Worm (Caenorhabditis elegans) whole organism, young adult: Measurements from ENCODE around the gene wbp-11.

Source experiments
- B0019.2 ChIP-seq: fragments of 200-800 bp; sonication (Bioruptor generic); conservative IDR thresholded peaks from 2 replicates; pipeline ENCODE4 v1.3.6; 2022; ENCODE audit warnings: missing genetic modification reagents, missing genetic modification characterization, missing compliant biosample characterization
- B0261.1 ChIP-seq: sonication (generic microtip); optimal IDR thresholded peaks from 2 replicates; lab custom pipeline; 2016; ENCODE audit warnings: mild to moderate bottlenecking, missing genetic modification characterization, moderate library complexity, missing compliant biosample characterization
- B0336.3 ChIP-seq: fragments of 200-800 bp; sonication (Bioruptor generic); IDR thresholded peaks from 2 replicates; pipeline ENCODE4 v1.3.6; 2022; ENCODE audit warnings: missing genetic modification characterization, missing compliant biosample characterization
- C06A6.2 ChIP-seq: fragments of 200-800 bp; sonication (Bioruptor generic); conservative IDR thresholded peaks from 2 replicates; pipeline ENCODE4 v1.3.6; 2022; ENCODE audit warnings: missing genetic modification characterization, missing compliant biosample characterization
- F23B12.7 ChIP-seq: sonication (generic microtip); optimal IDR thresholded peaks from 2 replicates; lab custom pipeline; 2017; ENCODE audit warnings: missing genetic modification characterization, mild to moderate bottlenecking, missing compliant biosample characterization, antibody characterized with exemption, moderate library complexity; ENCODE audit not compliant: insufficient read depth
- F57A8.1 ChIP-seq: fragments of 200-800 bp; sonication (Bioruptor generic); optimal IDR thresholded peaks from 2 replicates; lab custom pipeline; 2018; ENCODE audit warnings: mild to moderate bottlenecking, missing genetic modification characterization, moderate library complexity, missing compliant biosample characterization
- F57C9.4 ChIP-seq: sonication (generic microtip); optimal IDR thresholded peaks from 2 replicates; lab custom pipeline; 2017; ENCODE audit warnings: mild to moderate bottlenecking, missing genetic modification characterization, missing compliant biosample characterization
- K12H6.12 ChIP-seq: fragments of 200-800 bp; sonication (Bioruptor generic); optimal IDR thresholded peaks from 2 replicates; lab custom pipeline; 2018; ENCODE audit warnings: mild to moderate bottlenecking, missing genetic modification characterization, missing compliant biosample characterization
- Y53F4B.3 ChIP-seq: fragments of 200-800 bp; sonication (Bioruptor generic); IDR thresholded peaks from 2 replicates; pipeline ENCODE4 v1.3.6; 2022; ENCODE audit warnings: missing genetic modification reagents, missing genetic modification characterization, missing compliant biosample characterization
- Y53G8AR.9 ChIP-seq: fragments of 200-800 bp; sonication (Bioruptor generic); conservative IDR thresholded peaks from 2 replicates; pipeline ENCODE4 v1.3.6; 2022; ENCODE audit warnings: missing genetic modification reagents, missing genetic modification characterization, missing compliant biosample characterization
- ama-1 ChIP-seq, 3 experiments: fragments of 150-350 bp in 1 of 3; sonication (generic microtip) in 2 of 3; optimal IDR thresholded peaks; 2 replicates each; lab custom pipeline; 2014 to 2018; ENCODE audit warnings: missing biosample characterization in 2 of 3, missing genetic modification characterization in 2 of 3, missing genetic modification reagents in 2 of 3
- aptf-2 ChIP-seq: fragments of 200-800 bp; sonication (Bioruptor generic); conservative IDR thresholded peaks from 2 replicates; pipeline ENCODE4 v1.3.6; 2022; ENCODE audit warnings: missing genetic modification reagents, missing genetic modification characterization, missing compliant biosample characterization
- aptf-3 ChIP-seq: fragments of 200-800 bp; sonication (Bioruptor generic); IDR thresholded peaks from 2 replicates; pipeline ENCODE4 v1.3.6; 2022; ENCODE audit warnings: missing genetic modification characterization, missing compliant biosample characterization
- athp-1 ChIP-seq: sonication (generic microtip); optimal IDR thresholded peaks from 2 replicates; lab custom pipeline; 2017; ENCODE audit warnings: mild to moderate bottlenecking, missing genetic modification characterization, missing compliant biosample characterization
- attf-3 ChIP-seq: fragments of 200-800 bp; sonication (Bioruptor generic); conservative IDR thresholded peaks from 2 replicates; pipeline ENCODE4 v1.3.6; 2022; ENCODE audit warnings: missing genetic modification reagents, missing genetic modification characterization, missing compliant biosample characterization
- bed-2 ChIP-seq: fragments of 200-800 bp; sonication (Bioruptor generic); IDR thresholded peaks from 2 replicates; pipeline ENCODE4 v1.3.6; 2022; ENCODE audit warnings: missing genetic modification reagents, missing genetic modification characterization, missing compliant biosample characterization
- egl-18 ChIP-seq: fragments of 200-800 bp; sonication (Bioruptor generic); IDR thresholded peaks from 2 replicates; pipeline ENCODE4 v1.3.6; 2022; ENCODE audit warnings: missing genetic modification reagents, missing genetic modification characterization, missing compliant biosample characterization
- him-1 ChIP-seq: sonication (generic microtip); optimal IDR thresholded peaks from 2 replicates; lab custom pipeline; 2016; ENCODE audit warnings: missing genotype, missing genetic modification reagents, missing genetic modification characterization, missing compliant biosample characterization
- hlh-12 ChIP-seq: sonication (generic microtip); optimal IDR thresholded peaks from 2 replicates; lab custom pipeline; 2016; ENCODE audit warnings: missing genetic modification characterization, missing compliant biosample characterization
- hlh-26 ChIP-seq: fragments of 200-800 bp; sonication (Bioruptor generic); conservative IDR thresholded peaks from 2 replicates; pipeline ENCODE4 v1.3.6; 2022; ENCODE audit warnings: missing genetic modification reagents, missing genetic modification characterization, missing compliant biosample characterization
- lin-35 ChIP-seq, 3 experiments: fragments of 150-350 bp in 2 of 3; sonication (generic microtip) in 1 of 3; optimal IDR thresholded peaks; 2 replicates each; lab custom pipeline; 2014 to 2018; ENCODE audit warnings: missing biosample characterization in 3 of 3, missing genetic modification characterization in 3 of 3, missing genetic modification reagents in 3 of 3
- lsl-1 ChIP-seq: fragments of 200-800 bp; sonication (Bioruptor generic); optimal IDR thresholded peaks from 2 replicates; lab custom pipeline; 2018; ENCODE audit warnings: mild to moderate bottlenecking, missing genetic modification characterization, moderate library complexity, missing compliant biosample characterization
- lsy-27 ChIP-seq: sonication (generic microtip); optimal IDR thresholded peaks from 2 replicates; lab custom pipeline; 2017; ENCODE audit warnings: missing genetic modification characterization, mild to moderate bottlenecking, missing compliant biosample characterization, antibody characterized with exemption, missing genotype, borderline replicate concordance; ENCODE audit not compliant: insufficient read depth
- madf-6 ChIP-seq: fragments of 200-800 bp; sonication (Bioruptor generic); IDR thresholded peaks from 2 replicates; pipeline ENCODE4 v1.3.6; 2022; ENCODE audit warnings: missing genetic modification reagents, missing genetic modification characterization, missing compliant biosample characterization
- mes-4 ChIP-seq: sonication (generic microtip); optimal IDR thresholded peaks from 2 replicates; lab custom pipeline; 2016; ENCODE audit warnings: missing genotype, missing genetic modification characterization, missing compliant biosample characterization
- mxl-1 ChIP-seq: sonication (generic microtip); optimal IDR thresholded peaks from 2 replicates; lab custom pipeline; 2016; ENCODE audit warnings: missing genetic modification characterization, missing compliant biosample characterization
- pbrm-1 ChIP-seq: fragments of 200-800 bp; sonication (Bioruptor generic); IDR thresholded peaks from 2 replicates; pipeline ENCODE4 v1.3.6; 2022; ENCODE audit warnings: missing genetic modification reagents, missing genetic modification characterization, missing compliant biosample characterization
- pha-4 ChIP-seq: fragments of 150-350 bp; sonication (generic microtip); optimal IDR thresholded peaks from 2 replicates; lab custom pipeline; 2014; ENCODE audit warnings: missing biosample characterization, missing genetic modification reagents, missing genetic modification characterization
- sdz-38 ChIP-seq: sonication (generic microtip); optimal IDR thresholded peaks from 2 replicates; lab custom pipeline; 2016; ENCODE audit warnings: missing genotype, missing genetic modification characterization, missing compliant biosample characterization
- snpc-4 ChIP-seq, 5 experiments: fragments of 150-350 bp in 1 of 5; sonication (generic microtip) in 4 of 5; optimal IDR thresholded peaks; 2 replicates each; lab custom pipeline; 2014 to 2018; ENCODE audit warnings: missing genetic modification characterization in 5 of 5, missing biosample characterization in 3 of 5, antibody characterized with exemption in 2 of 5, mild to moderate bottlenecking in 2 of 5, missing compliant biosample characterization in 2 of 5, missing genotype in 2 of 5, moderate library complexity in 2 of 5, missing genetic modification reagents in 1 of 5
- zfh-2 ChIP-seq: fragments of 200-800 bp; sonication (Bioruptor generic); conservative IDR thresholded peaks from 2 replicates; pipeline ENCODE4 v1.3.6; 2022; ENCODE audit warnings: missing genetic modification reagents, missing genetic modification characterization, missing compliant biosample characterization

The wbp-11 gene

DNA sequence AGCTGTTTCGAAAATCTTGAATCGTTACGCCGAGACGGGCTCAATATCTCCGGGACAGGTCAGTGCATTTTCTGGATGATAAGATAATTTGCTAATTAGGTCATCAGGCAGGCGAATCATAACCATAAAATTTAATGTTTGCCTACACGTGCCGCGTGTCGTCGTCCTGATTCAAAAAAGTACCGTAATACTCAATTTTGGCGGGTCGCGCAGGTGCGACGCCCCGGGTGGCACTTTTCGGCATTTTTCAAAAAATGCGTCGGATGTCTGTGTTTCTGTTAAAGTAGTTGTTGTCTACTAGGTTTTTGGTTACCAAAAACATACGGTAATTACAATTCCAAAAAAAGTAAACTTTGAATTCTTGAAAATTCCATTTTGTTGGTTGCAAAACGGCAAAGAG lies 25.2 kb upstream of the wbp-11 start:
- TF ChIP-seq aptf-3 (GFP tag; lab: Robert Waterston, UW) (no peak), K12H6.12 (tag; lab: Kevin White, UChicago) (no peak), B0019.2 (GFP tag; lab: Robert Waterston, UW) (no peak), B0261.1 (tag; lab: Kevin White, UChicago) (no peak), B0336.3 (GFP tag; lab: Robert Waterston, UW) (no peak), lsl-1 (GFP tag; lab: Kevin White, UChicago) (no peak), Y53F4B.3 (no peak), zfh-2 (no peak), lin-35 (GFP tag; optimal IDR thresholded peaks at IDR 0.05; lab: Kevin White, UChicago) (no peak), F57A8.1 (GFP tag; lab: Kevin White, UChicago) (no peak), sdz-38 (tag; lab: Kevin White, UChicago) (no peak), mxl-1 (no peak)

- TF ChIP-seq F23B12.7 (tag; lab: Kevin White, UChicago) (no peak), Y53G8AR.9 (GFP tag; lab: Robert Waterston, UW) (no peak), hlh-26 (GFP tag; lab: Robert Waterston, UW) (no peak), him-1 (tag; lab: Kevin White, UChicago) (no peak), pbrm-1 (GFP tag; lab: Robert Waterston, UW) (no peak), C06A6.2 (no peak), madf-6 (GFP tag; lab: Robert Waterston, UW) (no peak), athp-1 (no peak), attf-3 (GFP tag; lab: Robert Waterston, UW) (no peak), egl-18 (GFP tag; lab: Robert Waterston, UW) (no peak), hlh-12 (tag; lab: Kevin White, UChicago) (no peak), pha-4 (tag; lab: Kevin White, UChicago) (no peak)
Observed at ce11 chrII:10155106-10155505, 17.6 kb upstream of the wbp-11 start, which contains the start of gene nlp-63. Gene nlp-63, plus strand, starts transcription at chrII:10155406.

ce11 chrII:10162785-10163184 lies 9.9 kb upstream of the wbp-11 start:
- TF ChIP-seq zfh-2 (peak; percentile 61), snpc-4 (GFP tag; optimal IDR thresholded peaks at IDR 0.05; lab: Kevin White, UChicago) (no peak), snpc-4 (tag; optimal IDR thresholded peaks at IDR 0.05; lab: Kevin White, UChicago) (no peak)

ce11 chrII:10164137-10164536 lies 8.6 kb upstream of the wbp-11 start:
- TF ChIP-seq bed-2 (GFP tag; lab: Robert Waterston, UW), result no peak
- TF ChIP-seq, all 124 proteins: peak for 0

DNA sequence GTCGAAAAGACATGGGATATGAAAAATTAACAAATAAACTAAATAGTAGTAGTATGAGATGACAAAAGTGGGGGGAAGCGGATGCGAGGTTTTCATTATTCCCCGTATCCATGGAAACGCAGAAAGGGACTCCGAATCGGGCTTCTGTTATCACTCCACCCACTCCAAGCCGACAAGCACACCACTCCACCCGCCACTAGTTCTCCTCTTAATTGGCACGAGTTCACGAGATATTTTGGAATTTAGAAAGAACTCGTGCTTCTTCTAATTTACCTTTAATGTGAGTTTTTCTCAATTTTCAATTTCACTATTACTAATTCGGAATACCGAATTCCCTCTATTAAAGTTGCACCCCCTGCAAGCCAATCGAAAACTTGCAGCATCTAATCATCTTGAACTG lies 6.4 kb upstream of the wbp-11 start:
- TF ChIP-seq F57C9.4 (tag; lab: Kevin White, UChicago) (no peak), lsy-27 (tag; lab: Kevin White, UChicago) (no peak), mes-4 (tag; lab: Kevin White, UChicago) (no peak), aptf-2 (GFP tag; lab: Robert Waterston, UW) (no peak), ama-1 (optimal IDR thresholded peaks at IDR 0.05; lab: Kevin White, UChicago) (no peak), ama-1 (GFP tag; optimal IDR thresholded peaks at IDR 0.05; lab: Kevin White, UChicago) (no peak)
- TF ChIP-seq, all 124 proteins: peak for 0
